Worm (Caenorhabditis elegans) whole organism, L2 larva: ENCODE data around the gene nhr-109.

Experiments
- C34F6.9 ChIP-seq: fragments of 150-350 bp; optimal IDR thresholded peaks from 2 replicates; lab custom pipeline; 2014; ENCODE audit warnings: missing biosample characterization, missing genetic modification characterization
- F13H6.1 ChIP-seq: sonication (generic microtip); optimal IDR thresholded peaks from 2 replicates; lab custom pipeline; 2016; ENCODE audit warnings: missing genetic modification characterization, missing compliant biosample characterization
- Y55F3AM.14 ChIP-seq: fragments of 200-800 bp; sonication (Bioruptor generic); optimal IDR thresholded peaks from 2 replicates; lab custom pipeline; 2018; ENCODE audit warnings: mild to moderate bottlenecking, missing genetic modification characterization, missing compliant biosample characterization
- ZK546.5 ChIP-seq: sonication (generic microtip); optimal IDR thresholded peaks from 2 replicates; lab custom pipeline; 2017; ENCODE audit warnings: missing biosample characterization, missing genetic modification characterization
- alr-1 ChIP-seq: fragments of 150-350 bp; optimal IDR thresholded peaks from 2 replicates; lab custom pipeline; 2014; ENCODE audit warnings: missing biosample characterization, missing genetic modification characterization
- aly-2 ChIP-seq: fragments of 150-350 bp; optimal IDR thresholded peaks from 2 replicates; lab custom pipeline; 2014; ENCODE audit warnings: missing biosample characterization, missing genetic modification characterization
- blmp-1 ChIP-seq: sonication (generic microtip); optimal IDR thresholded peaks from 2 replicates; lab custom pipeline; 2017; ENCODE audit warnings: missing genetic modification characterization, mild to moderate bottlenecking, missing compliant biosample characterization, antibody characterized with exemption, moderate library complexity; ENCODE audit not compliant: insufficient read depth
- ceh-16 ChIP-seq: fragments of 150-350 bp; optimal IDR thresholded peaks from 2 replicates; lab custom pipeline; 2014; ENCODE audit warnings: missing biosample characterization, missing genetic modification characterization
- crh-2 ChIP-seq: sonication (generic microtip); optimal IDR thresholded peaks from 2 replicates; lab custom pipeline; 2017; ENCODE audit warnings: missing biosample characterization, missing genetic modification characterization
- egl-27 ChIP-seq: sonication (generic microtip); optimal IDR thresholded peaks from 3 replicates; lab custom pipeline; 2017; ENCODE audit warnings: missing biosample characterization, missing genetic modification reagents, missing genetic modification characterization
- elt-1 ChIP-seq: fragments of 150-350 bp; optimal IDR thresholded peaks from 2 replicates; lab custom pipeline; 2014; ENCODE audit warnings: missing biosample characterization, missing genetic modification characterization
- elt-3 ChIP-seq: sonication (generic microtip); optimal IDR thresholded peaks from 2 replicates; lab custom pipeline; 2017; ENCODE audit warnings: missing biosample characterization, missing genetic modification characterization
- gmeb-1 ChIP-seq: fragments of 150-350 bp; optimal IDR thresholded peaks from 2 replicates; lab custom pipeline; 2014; ENCODE audit warnings: missing biosample characterization, missing genetic modification characterization
- lin-11 ChIP-seq: fragments of 150-350 bp; sonication (generic microtip); optimal IDR thresholded peaks from 2 replicates; lab custom pipeline; 2014; ENCODE audit warnings: missing biosample characterization, missing genetic modification characterization, inconsistent platforms, mixed read lengths
- lin-13 ChIP-seq: fragments of 150-350 bp; optimal IDR thresholded peaks from 2 replicates; lab custom pipeline; 2014; ENCODE audit warnings: missing biosample characterization, missing genetic modification reagents, missing genetic modification characterization
- lsy-2 ChIP-seq, 2 experiments: fragments of 150-350 bp in 1 of 2; sonication (generic microtip) in 1 of 2; optimal IDR thresholded peaks; 2 replicates each; lab custom pipeline; 2014 to 2017; ENCODE audit warnings: missing biosample characterization in 2 of 2, missing genetic modification characterization in 2 of 2
- mab-5 ChIP-seq: fragments of 150-350 bp; optimal IDR thresholded peaks from 2 replicates; lab custom pipeline; 2014; ENCODE audit warnings: missing biosample characterization, missing genetic modification characterization
- mbf-1 ChIP-seq: sonication (generic microtip); optimal IDR thresholded peaks from 2 replicates; lab custom pipeline; 2017; ENCODE audit warnings: missing biosample characterization, missing genetic modification characterization
- mdl-1 ChIP-seq, 2 experiments: fragments of 150-350 bp in 1 of 2; sonication (generic microtip) in 1 of 2; optimal IDR thresholded peaks; 2 replicates each; lab custom pipeline; 2017; ENCODE audit warnings: missing biosample characterization in 2 of 2, missing genetic modification characterization in 2 of 2
- nhr-10 ChIP-seq: sonication (generic microtip); optimal IDR thresholded peaks from 2 replicates; lab custom pipeline; 2017; ENCODE audit warnings: missing biosample characterization, missing genetic modification characterization
- nhr-11 ChIP-seq: fragments of 150-350 bp; optimal IDR thresholded peaks from 2 replicates; lab custom pipeline; 2014; ENCODE audit warnings: missing biosample characterization, missing genetic modification characterization
- nhr-12 ChIP-seq: fragments of 150-350 bp; optimal IDR thresholded peaks from 2 replicates; lab custom pipeline; 2014; ENCODE audit warnings: missing biosample characterization, missing genetic modification characterization
- nhr-129 ChIP-seq: fragments of 150-350 bp; optimal IDR thresholded peaks from 2 replicates; lab custom pipeline; 2014; ENCODE audit warnings: missing biosample characterization, missing genetic modification characterization
- nhr-21 ChIP-seq: fragments of 150-350 bp; optimal IDR thresholded peaks from 2 replicates; lab custom pipeline; 2014; ENCODE audit warnings: missing biosample characterization, missing genetic modification characterization
- nhr-23 ChIP-seq: fragments of 150-350 bp; optimal IDR thresholded peaks from 2 replicates; lab custom pipeline; 2014; ENCODE audit warnings: missing biosample characterization, missing genetic modification reagents, missing genetic modification characterization
- nhr-237 ChIP-seq: fragments of 150-350 bp; optimal IDR thresholded peaks from 2 replicates; lab custom pipeline; 2014; ENCODE audit warnings: missing biosample characterization, missing genetic modification characterization
- nhr-6 ChIP-seq: fragments of 150-350 bp; optimal IDR thresholded peaks from 2 replicates; lab custom pipeline; 2014; ENCODE audit warnings: missing biosample characterization, missing genetic modification characterization
- nhr-77 ChIP-seq: fragments of 150-350 bp; optimal IDR thresholded peaks from 2 replicates; lab custom pipeline; 2014; ENCODE audit warnings: missing biosample characterization, missing genetic modification characterization
- peb-1 ChIP-seq: fragments of 150-350 bp; optimal IDR thresholded peaks from 2 replicates; lab custom pipeline; 2014; ENCODE audit warnings: missing biosample characterization, missing genetic modification characterization
- sem-4 ChIP-seq: fragments of 150-350 bp; optimal IDR thresholded peaks from 2 replicates; lab custom pipeline; 2014; ENCODE audit warnings: missing biosample characterization, missing genetic modification reagents, missing genetic modification characterization
- sma-3 ChIP-seq: sonication (generic microtip); optimal IDR thresholded peaks from 2 replicates; lab custom pipeline; 2016; ENCODE audit warnings: missing genetic modification reagents, missing genetic modification characterization, missing compliant biosample characterization
- snpc-4 ChIP-seq: fragments of 150-350 bp; optimal IDR thresholded peaks from 2 replicates; lab custom pipeline; 2014; ENCODE audit warnings: missing biosample characterization, missing genetic modification characterization
- unc-39 ChIP-seq: fragments of 150-350 bp; optimal IDR thresholded peaks from 2 replicates; lab custom pipeline; 2014; ENCODE audit warnings: missing biosample characterization, missing genetic modification characterization
- unc-55 ChIP-seq: fragments of 150-350 bp; sonication (generic microtip); optimal IDR thresholded peaks from 3 replicates; lab custom pipeline; 2014; ENCODE audit warnings: missing biosample characterization, missing genetic modification reagents, missing genetic modification characterization
- zag-1 ChIP-seq: fragments of 150-350 bp; optimal IDR thresholded peaks from 2 replicates; lab custom pipeline; 2014; ENCODE audit warnings: missing biosample characterization, missing genetic modification characterization
- ztf-1 ChIP-seq: fragments of 200-800 bp; sonication (Bioruptor generic); conservative IDR thresholded peaks from 2 replicates; pipeline ENCODE4 v1.3.6; 2022; ENCODE audit warnings: missing genetic modification characterization, missing compliant biosample characterization

Gene nhr-109

DNA sequence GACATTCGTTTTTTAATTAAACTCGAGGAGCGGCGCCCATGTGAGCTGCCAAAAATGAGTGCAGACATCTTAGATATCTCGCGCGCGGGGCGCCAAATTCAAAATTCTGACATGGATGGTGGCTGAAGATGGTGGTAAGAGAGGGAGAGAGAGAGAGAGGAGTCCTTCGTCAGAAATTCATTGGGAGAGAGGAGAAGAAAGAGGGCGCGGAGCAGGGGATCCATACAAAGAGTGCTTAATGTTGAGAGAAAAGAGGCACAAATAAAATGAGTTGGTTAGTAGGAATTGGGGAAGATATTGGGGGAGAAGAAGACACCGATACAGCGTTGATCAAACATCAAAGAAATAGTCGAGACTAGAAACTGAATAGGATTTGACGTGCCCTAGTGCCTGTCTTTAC lies 20.3 kb downstream of the nhr-109 start:
- TF ChIP-seq ZK546.5 (tag; lab: Kevin White, UChicago), result no peak
- TF ChIP-seq aly-2 (tag; lab: Kevin White, UChicago), result no peak
- no peak for TF ChIP-seq egl-27 (tag; lab: Kevin White, UChicago)
- TF ChIP-seq nhr-11 (tag; lab: Kevin White, UChicago), result no peak
- peak; percentile 38 for TF ChIP-seq unc-55 (GFP tag; lab: Kevin White, UChicago)
- peak; percentile 12 for TF ChIP-seq C34F6.9

DNA sequence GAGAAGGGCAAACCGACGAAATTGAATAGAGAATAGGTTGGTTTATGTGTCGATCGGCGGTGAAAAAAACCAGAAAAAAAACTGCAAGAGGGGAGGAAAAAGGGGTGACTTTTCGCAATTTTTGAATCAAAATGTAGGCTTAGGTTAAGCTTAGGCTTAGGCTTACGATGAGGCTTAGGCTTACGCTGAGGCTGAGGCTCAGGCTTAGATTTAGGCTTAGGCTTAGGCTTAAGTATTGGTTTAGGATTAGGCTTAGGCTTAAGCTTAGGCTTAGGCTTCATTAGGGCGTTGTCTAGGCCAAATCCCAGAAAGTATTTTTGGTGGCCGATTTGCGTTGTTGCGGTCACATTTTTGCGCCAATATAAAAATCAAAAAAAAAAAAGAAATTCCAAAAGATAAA lies 21.7 kb downstream of the nhr-109 start:
- TF ChIP-seq lsy-2 (tag; optimal IDR thresholded peaks at IDR 0.05; lab: Kevin White, UChicago) (no peak), lin-11 (tag; lab: Kevin White, UChicago) (no peak), snpc-4 (tag; lab: Kevin White, UChicago) (no peak), C34F6.9 (no peak), sma-3 (no peak), elt-3 (tag; lab: Kevin White, UChicago) (no peak), nhr-10 (tag; lab: Kevin White, UChicago) (no peak), ztf-1 (GFP tag; lab: Robert Waterston, UW) (no peak), peb-1 (no peak), elt-1 (tag; lab: Kevin White, UChicago) (no peak), ZK546.5 (tag; lab: Kevin White, UChicago) (no peak), nhr-23 (tag; lab: Kevin White, UChicago) (no peak), nhr-77 (no peak), nhr-237 (tag; lab: Kevin White, UChicago) (no peak), blmp-1 (tag; lab: Kevin White, UChicago) (no peak)

DNA sequence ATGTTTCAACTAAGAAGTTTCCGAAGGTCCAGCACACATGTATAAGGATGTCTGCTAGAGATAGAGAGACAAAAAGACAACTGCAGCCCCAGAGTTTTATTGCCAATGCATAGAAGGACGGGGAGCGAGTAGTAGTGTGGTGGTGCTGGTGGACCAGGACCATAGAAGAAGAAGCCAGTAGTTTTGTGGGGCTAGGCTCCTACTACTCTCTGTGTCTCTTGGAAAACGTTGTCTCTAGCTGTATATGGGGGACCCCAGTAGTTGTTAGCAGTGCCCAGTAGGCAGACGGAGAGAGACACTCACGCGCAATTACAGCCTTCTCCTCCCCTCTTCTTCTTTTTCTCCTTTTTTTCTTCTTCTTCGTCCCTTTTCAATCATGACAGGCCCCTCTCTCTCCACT lies 22.9 kb downstream of the nhr-109 start:
- TF ChIP-seq ZK546.5 (tag; lab: Kevin White, UChicago) (no peak), zag-1 (tag; lab: Kevin White, UChicago) (peak; percentile 38), C34F6.9 (peak; percentile 58), F13H6.1 (peak; percentile 62), sem-4 (tag; lab: Kevin White, UChicago) (peak; percentile 47), nhr-11 (tag; lab: Kevin White, UChicago) (no peak), crh-2 (tag; lab: Kevin White, UChicago) (peak; percentile 17), nhr-6 (peak; percentile 3), nhr-129 (tag; lab: Kevin White, UChicago) (peak; percentile 45), lsy-2 (tag; optimal IDR thresholded peaks at IDR 0.05; lab: Kevin White, UChicago) (peak; percentile 19 to 25), unc-55 (GFP tag; lab: Kevin White, UChicago) (peak; percentile 68), ceh-16 (no peak), Y55F3AM.14 (GFP tag; lab: Kevin White, UChicago) (peak; percentile 55), nhr-21 (tag; lab: Kevin White, UChicago) (no peak), mdl-1 (tag; optimal IDR thresholded peaks at IDR 0.05; lab: Kevin White, UChicago) (peak in 1 of 2 experiments; percentile 32)
- TF ChIP-seq, all 48 proteins: peak for 11

DNA sequence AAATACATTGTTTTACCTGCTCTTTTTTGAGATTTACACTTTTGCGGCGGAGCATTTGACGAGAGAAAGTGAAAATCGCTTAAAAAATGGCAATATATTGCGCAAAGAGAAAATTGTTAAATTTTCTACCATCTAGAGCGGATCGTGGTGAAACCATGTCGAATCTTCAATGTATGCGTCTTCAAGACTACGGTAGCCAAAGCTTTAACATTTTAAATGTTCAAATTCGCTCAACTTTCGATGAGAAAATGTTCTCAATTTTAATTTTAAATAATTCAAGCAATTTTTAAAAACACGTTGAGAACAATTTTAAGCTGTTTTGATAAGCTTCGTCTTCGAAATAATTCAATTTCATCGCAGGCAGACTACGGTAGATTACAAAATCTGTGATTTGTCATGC lies 27.1 kb downstream of the nhr-109 start:
- TF ChIP-seq crh-2 (tag; lab: Kevin White, UChicago), result no peak
- no peak for TF ChIP-seq zag-1 (tag; lab: Kevin White, UChicago)
- no peak for TF ChIP-seq nhr-12 (tag; lab: Kevin White, UChicago)
- TF ChIP-seq unc-39 (tag; lab: Kevin White, UChicago), result no peak
- no peak for TF ChIP-seq elt-3 (tag; lab: Kevin White, UChicago)
- no peak for TF ChIP-seq C34F6.9
- TF ChIP-seq mab-5 (tag; lab: Kevin White, UChicago), result no peak
- TF ChIP-seq nhr-23 (tag; lab: Kevin White, UChicago), result no peak

DNA sequence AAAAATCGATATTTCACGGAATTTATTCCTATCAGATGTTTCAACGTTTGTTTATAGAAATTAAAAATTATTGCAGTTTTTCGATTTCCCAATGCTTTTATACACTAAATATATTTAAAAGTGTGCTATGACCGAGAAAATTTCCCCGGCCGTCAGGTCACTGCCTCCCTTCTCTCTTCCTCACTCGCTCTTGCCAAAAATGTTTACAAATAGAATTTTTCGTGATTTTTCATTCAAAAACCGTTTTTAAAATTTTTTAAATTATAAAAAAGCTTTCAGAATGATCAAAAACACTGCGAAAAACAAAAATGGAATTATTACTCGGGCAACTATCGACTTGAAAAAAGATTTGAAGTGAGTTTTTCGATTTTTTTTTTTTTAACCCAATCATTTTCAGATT lies 27.7 kb downstream of the nhr-109 start, which contains the start of the genes T12C9.7 and vps-18:
T12C9.7 (minus strand) TSS at position 101 of the 400 bp plus-strand sequence.
vps-18 (plus strand) TSS at position 280 of the 400 bp plus-strand sequence.
- TF ChIP-seq ceh-16 (no peak), nhr-77 (no peak), C34F6.9 (no peak), Y55F3AM.14 (GFP tag; lab: Kevin White, UChicago) (no peak), lin-13 (GFP tag; lab: Kevin White, UChicago) (no peak), alr-1 (tag; lab: Kevin White, UChicago) (no peak), ZK546.5 (tag; lab: Kevin White, UChicago) (no peak), nhr-237 (tag; lab: Kevin White, UChicago) (no peak), nhr-21 (tag; lab: Kevin White, UChicago) (no peak), mbf-1 (tag; lab: Kevin White, UChicago) (no peak), nhr-129 (tag; lab: Kevin White, UChicago) (no peak), egl-27 (tag; lab: Kevin White, UChicago) (no peak), gmeb-1 (tag; lab: Kevin White, UChicago) (no peak)
